Worm (Caenorhabditis elegans) whole organism, L4 larva: ENCODE results near the gene C08B6.11.
A peak's percentile ranks its signal among the peaks of the same experiment; 100 is the strongest.

Experiments used
- ceh-82 ChIP-seq: sonication (generic microtip); optimal IDR thresholded peaks from 2 replicates; lab custom pipeline; 2017; ENCODE audit warnings: missing biosample characterization, missing genetic modification characterization
- gei-8 ChIP-seq: fragments of 200-800 bp; sonication (Bioruptor generic); optimal IDR thresholded peaks from 2 replicates; lab custom pipeline; 2018; ENCODE audit warnings: mild to moderate bottlenecking, missing genetic modification characterization, missing compliant biosample characterization
- jun-1 ChIP-seq: fragments of 150-350 bp; optimal IDR thresholded peaks from 2 replicates; lab custom pipeline; 2014; ENCODE audit warnings: missing biosample characterization, missing genetic modification reagents, missing genetic modification characterization
- lin-39 ChIP-seq: fragments of 150-350 bp; optimal IDR thresholded peaks from 2 replicates; lab custom pipeline; 2014; ENCODE audit warnings: missing biosample characterization, missing genetic modification reagents, missing genetic modification characterization
- mxl-2 ChIP-seq: fragments of 200-800 bp; sonication (Bioruptor generic); conservative IDR thresholded peaks from 2 replicates; pipeline ENCODE4 v1.3.6; 2022; ENCODE audit warnings: missing genetic modification reagents, missing genetic modification characterization, missing compliant biosample characterization
- mxl-3 ChIP-seq: fragments of 200-800 bp; sonication (Bioruptor generic); optimal IDR thresholded peaks from 2 replicates; lab custom pipeline; 2018; ENCODE audit warnings: mild to moderate bottlenecking, missing genetic modification characterization, missing compliant biosample characterization
- nhr-28 ChIP-seq: fragments of 150-350 bp; optimal IDR thresholded peaks from 2 replicates; lab custom pipeline; 2014; ENCODE audit warnings: missing biosample characterization, missing genetic modification characterization
- skn-1 ChIP-seq: fragments of 150-350 bp; optimal IDR thresholded peaks from 2 replicates; lab custom pipeline; 2014; ENCODE audit warnings: missing biosample characterization, missing genetic modification characterization
- unc-130 ChIP-seq: sonication (generic microtip); optimal IDR thresholded peaks from 2 replicates; lab custom pipeline; 2016; ENCODE audit warnings: missing genetic modification reagents, missing genetic modification characterization, missing compliant biosample characterization

ce11 chrV:10096932-10097331 is 10.5 kb upstream of the C08B6.11 start:
- TF ChIP-seq mxl-2 (GFP tag; lab: Robert Waterston, UW) (no peak), skn-1 (tag; lab: Kevin White, UChicago) (no peak), gei-8 (GFP tag; lab: Kevin White, UChicago) (no peak), mxl-3 (no peak), lin-39 (tag; lab: Kevin White, UChicago) (no peak), nhr-28 (tag; lab: Kevin White, UChicago) (peak; percentile 80), jun-1 (tag; lab: Kevin White, UChicago) (no peak), unc-130 (GFP tag; lab: Kevin White, UChicago) (no peak), ceh-82 (tag; lab: Kevin White, UChicago) (no peak)
